Worm (Caenorhabditis elegans): ENCODE data around the gene cal-3.

cal-3 gene

DNA sequence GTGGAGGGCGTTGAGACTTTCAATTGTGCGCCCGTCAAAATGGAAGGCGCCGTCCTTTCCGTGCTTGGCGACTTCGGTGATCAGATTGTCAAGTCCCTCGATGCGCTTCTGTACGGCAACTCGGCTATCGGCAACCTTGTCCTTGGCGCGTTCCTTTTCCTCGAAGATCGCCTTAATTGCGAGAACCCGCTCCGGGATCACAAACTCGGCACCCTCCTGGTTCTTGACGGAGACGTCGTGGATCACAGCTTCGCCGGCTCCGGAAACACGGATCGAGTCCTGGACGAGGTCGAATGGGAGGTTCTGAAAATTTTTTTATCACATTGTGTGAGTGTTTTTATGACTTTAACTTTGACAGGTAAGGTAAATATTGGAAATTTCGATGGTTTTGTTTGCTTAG, 38.2 kb upstream of the cal-3 start:
- TF ChIP-seq zfh-2 (GFP tag; conservative IDR thresholded peaks at IDR 0.05): peak; percentile 50
- TF ChIP-seq lin-35 (GFP tag; optimal IDR thresholded peaks at IDR 0.05): peak in 1 of 3 experiments; percentile 25
- no peak for TF ChIP-seq Y56A3A.18 (GFP tag; IDR thresholded peaks at IDR 0.05)

ce11 chrIV:3869875-3870274, 34.9 kb upstream of the cal-3 start:
- no peak for TF ChIP-seq unc-62 (GFP tag; optimal IDR thresholded peaks at IDR 0.05)
- TF ChIP-seq dpff-1 (tag; optimal IDR thresholded peaks at IDR 0.05): no peak
- no peak for TF ChIP-seq ZK185.1 (tag; optimal IDR thresholded peaks at IDR 0.05; ENCODE audit: poor library complexity, severe bottlenecking)
- no peak for TF ChIP-seq B0336.3 (GFP tag; IDR thresholded peaks at IDR 0.05)
- no peak for TF ChIP-seq lin-40 (tag; optimal IDR thresholded peaks at IDR 0.05)
- no peak for TF ChIP-seq atf-7 (tag; optimal IDR thresholded peaks at IDR 0.05)
- no peak for TF ChIP-seq madf-3 (GFP tag; IDR thresholded peaks at IDR 0.05)
- TF ChIP-seq bed-1 (GFP tag; IDR thresholded peaks at IDR 0.05): no peak
- no peak for TF ChIP-seq ama-1 (optimal IDR thresholded peaks at IDR 0.05)
- no peak for TF ChIP-seq ama-1 (GFP tag; optimal IDR thresholded peaks at IDR 0.05)
- no peak for TF ChIP-seq F52B5.7 (tag; optimal IDR thresholded peaks at IDR 0.05)
- no peak for TF ChIP-seq aptf-3 (GFP tag; IDR thresholded peaks at IDR 0.05)
- no peak for TF ChIP-seq ceh-100 (GFP tag; IDR thresholded peaks at IDR 0.05)
- TF ChIP-seq F10E7.11 (tag; optimal IDR thresholded peaks at IDR 0.05): no peak
- TF ChIP-seq egrh-3 (GFP tag; IDR thresholded peaks at IDR 0.05): no peak
- TF ChIP-seq dpl-1 (GFP tag; optimal IDR thresholded peaks at IDR 0.05): no peak
- no peak for TF ChIP-seq ztf-25 (GFP tag; IDR thresholded peaks at IDR 0.05)
- TF ChIP-seq sptf-2 (GFP tag; optimal IDR thresholded peaks at IDR 0.05): no peak

- TF ChIP-seq hmg-1.2 (GFP tag; IDR thresholded peaks at IDR 0.05) (no peak), attf-6 (GFP tag; IDR thresholded peaks at IDR 0.05) (no peak), madf-10 (tag; optimal IDR thresholded peaks at IDR 0.05) (no peak), let-526 (GFP tag; IDR thresholded peaks at IDR 0.05) (no peak)
Measured at ce11 chrIV:3867252-3867651, 32.3 kb upstream of the cal-3 start, which contains the start of gene F37C4.4. F37C4.4 (plus strand) TSS chrIV:3867309.

DNA sequence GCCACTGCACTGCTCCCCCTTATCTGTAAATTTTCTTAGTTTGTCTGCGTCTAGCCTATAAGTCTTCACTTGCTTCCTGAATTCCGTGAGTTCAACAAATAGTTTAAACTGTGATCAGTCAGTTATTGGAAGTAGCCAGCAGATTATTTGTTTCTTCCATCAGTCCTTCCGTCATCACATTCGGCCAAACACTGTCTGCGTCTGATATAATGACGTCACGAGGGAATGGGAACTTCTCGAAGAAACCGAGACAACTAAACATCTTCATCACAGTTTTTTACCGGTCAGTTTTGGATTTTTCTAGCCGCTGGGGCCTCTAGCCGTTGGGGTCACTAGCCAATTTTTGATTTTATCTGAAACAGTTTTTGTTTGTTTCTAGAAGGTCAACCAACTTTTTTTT, 31.1 kb upstream of the cal-3 start:
- TF ChIP-seq snpc-1.3 (tag; optimal IDR thresholded peaks at IDR 0.05; ENCODE audit: insufficient read depth): no peak
- peak; percentile 34 for TF ChIP-seq nhr-80 (tag; optimal IDR thresholded peaks at IDR 0.05)

DNA sequence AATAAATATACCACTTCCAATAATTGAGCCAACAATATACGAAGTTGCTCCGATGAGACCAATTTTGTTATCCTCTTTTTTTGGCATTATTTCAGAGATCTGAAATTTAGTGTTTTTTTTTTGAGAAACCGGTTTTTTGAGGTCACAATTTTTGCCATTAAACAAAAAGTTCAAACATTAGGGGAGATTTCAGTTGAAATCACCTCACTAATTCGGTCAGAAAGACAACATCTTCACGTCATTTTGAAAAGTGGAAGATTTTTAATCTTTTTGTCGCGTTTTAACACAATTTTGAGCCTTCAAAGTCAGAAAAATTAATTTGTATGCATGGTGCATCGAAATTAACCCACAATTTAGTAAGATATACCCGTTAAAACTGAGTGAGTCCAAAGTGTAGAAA, 30.0 kb upstream of the cal-3 start, which contains the start of gene aat-8:
aat-8 (minus strand) TSS at position 101 of the 400 bp plus-strand sequence.
- TF ChIP-seq ZK185.1 (tag; optimal IDR thresholded peaks at IDR 0.05; ENCODE audit: poor library complexity, severe bottlenecking) (no peak), T07F8.4 (tag; optimal IDR thresholded peaks at IDR 0.05) (no peak), lin-40 (tag; optimal IDR thresholded peaks at IDR 0.05) (no peak), snpc-1.1 (tag; optimal IDR thresholded peaks at IDR 0.05; ENCODE audit: insufficient read depth) (no peak), nhr-90 (tag; optimal IDR thresholded peaks at IDR 0.05) (no peak), fkh-3 (tag; optimal IDR thresholded peaks at IDR 0.05) (no peak), madf-6 (GFP tag; IDR thresholded peaks at IDR 0.05) (no peak), ceh-27 (GFP tag; optimal IDR thresholded peaks at IDR 0.05) (no peak), rec-8 (tag; optimal IDR thresholded peaks at IDR 0.05) (no peak), hrde-1 (tag; optimal IDR thresholded peaks at IDR 0.05; ENCODE audit: borderline replicate concordance) (no peak), chd-7 (tag; optimal IDR thresholded peaks at IDR 0.05) (no peak), ceh-91 (GFP tag; IDR thresholded peaks at IDR 0.05) (no peak), F55B11.4 (tag; optimal IDR thresholded peaks at IDR 0.05; ENCODE audit: borderline replicate concordance, insufficient read depth) (no peak), ekl-4 (GFP tag; IDR thresholded peaks at IDR 0.05) (no peak), F52B5.7 (tag; optimal IDR thresholded peaks at IDR 0.05) (no peak)
